Fruit fly (Drosophila melanogaster): ENCODE data around the gene Cpr64Ac.

Gene Cpr64Ac

dm6 chr3L:4227164-4227563, 14.4 kb upstream of the Cpr64Ac start, which contains the start of gene CG46460 (continued):
- TF ChIP-seq CG8089 (GFP tag; optimal IDR thresholded peaks at IDR 0.05) (peak; percentile 24), CG4707 (GFP tag; optimal IDR thresholded peaks at IDR 0.05) (peak; percentile 2), NC2α (GFP tag; optimal IDR thresholded peaks at IDR 0.05) (peak; percentile 69), CG18619 (GFP tag; optimal IDR thresholded peaks at IDR 0.05) (no peak), CG11695 (GFP tag; IDR thresholded peaks at IDR 0.05) (peak; percentile 92), crol (GFP tag; IDR thresholded peaks at IDR 0.05) (peak; percentile 57), Doc3 (GFP tag; IDR thresholded peaks at IDR 0.05; ENCODE audit: partially characterized antibody) (no peak), Opbp (GFP tag; IDR thresholded peaks at IDR 0.05; ENCODE audit: partially characterized antibody) (peak; percentile 43; the same call in 1 of the 3 replicates), CG8478 (optimal IDR thresholded peaks at IDR 0.05) (no peak), eve (GFP tag; optimal IDR thresholded peaks at IDR 0.05) (no peak), Nf-YC (tag; optimal IDR thresholded peaks at IDR 0.05) (peak; percentile 6), dimm (GFP tag; IDR thresholded peaks at IDR 0.05) (no peak), CG34422 (GFP tag; IDR thresholded peaks at IDR 0.05) (0 out of 3 replicates have a peak, but pooled peaks have one; percentile 36), ro (GFP tag; IDR thresholded peaks at IDR 0.05) (no peak), CG2678 (tag; optimal IDR thresholded peaks at IDR 0.05) (peak; percentile 4), CG33557 (GFP tag; optimal IDR thresholded peaks at IDR 0.05) (no peak), zen (tag; optimal IDR thresholded peaks at IDR 0.05) (peak; percentile 70), CG10959 (GFP tag; IDR thresholded peaks at IDR 0.05) (no peak), CG34376 (GFP tag; optimal IDR thresholded peaks at IDR 0.05) (peak; percentile 6), CG11560 (tag; IDR thresholded peaks at IDR 0.05) (no peak), Asciz (GFP tag; optimal IDR thresholded peaks at IDR 0.05) (no peak), her (GFP tag; optimal IDR thresholded peaks at IDR 0.05) (peak; percentile 1), lab (GFP tag; optimal IDR thresholded peaks at IDR 0.05) (peak; percentile 19), repo (GFP tag; optimal IDR thresholded peaks at IDR 0.05) (peak; percentile 10), ewg (GFP tag; optimal IDR thresholded peaks at IDR 0.05) (no peak), nerfin-2 (GFP tag; IDR thresholded peaks at IDR 0.05; ENCODE audit: partially characterized antibody) (peak; percentile 35; the same call in 1 of the 2 replicates), pan (optimal IDR thresholded peaks at IDR 0.05) (no peak), pan (GFP tag; optimal IDR thresholded peaks at IDR 0.05 in 1 of 2, IDR thresholded peaks at IDR 0.05 in 1 of 2) (no peak), oc (tag; optimal IDR thresholded peaks at IDR 0.05) (peak; percentile 43), CG9727 (GFP tag; optimal IDR thresholded peaks at IDR 0.05) (peak; percentile 32), Optix (GFP tag; IDR thresholded peaks at IDR 0.05) (no peak), Ets65A (GFP tag) (peak; percentile 74), nom (GFP tag; optimal IDR thresholded peaks at IDR 0.05) (peak; percentile 45), kni (GFP tag; optimal IDR thresholded peaks at IDR 0.05) (peak; percentile 58), Rfx (GFP tag; IDR thresholded peaks at IDR 0.05) (0 out of 2 replicates have a peak, but pooled peaks have one; percentile 12), sens (GFP tag) (peak; percentile 81), chm (GFP tag; IDR thresholded peaks at IDR 0.05) (peak; percentile 69), cwo (GFP tag; optimal IDR thresholded peaks at IDR 0.05) (no peak), CG9932 (GFP tag; IDR thresholded peaks at IDR 0.05) (no peak), Dll (GFP tag; IDR thresholded peaks at IDR 0.05; ENCODE audit: partially characterized antibody) (0 out of 4 replicates have a peak, but pooled peaks have one; percentile 22), CG14014 (GFP tag; IDR thresholded peaks at IDR 0.05) (0 out of 2 replicates have a peak, but pooled peaks have one; percentile 20), Trl (optimal IDR thresholded peaks at IDR 0.05) (peak; percentile 55 to 67), Trl (GFP tag; optimal IDR thresholded peaks at IDR 0.05) (no peak), Sox100B (GFP tag; optimal IDR thresholded peaks at IDR 0.05) (no peak)

Data from whole organism, embryonic.